Fruit fly (Drosophila melanogaster): ENCODE measurements around the gene Elp3.

Elp3 gene

DNA sequence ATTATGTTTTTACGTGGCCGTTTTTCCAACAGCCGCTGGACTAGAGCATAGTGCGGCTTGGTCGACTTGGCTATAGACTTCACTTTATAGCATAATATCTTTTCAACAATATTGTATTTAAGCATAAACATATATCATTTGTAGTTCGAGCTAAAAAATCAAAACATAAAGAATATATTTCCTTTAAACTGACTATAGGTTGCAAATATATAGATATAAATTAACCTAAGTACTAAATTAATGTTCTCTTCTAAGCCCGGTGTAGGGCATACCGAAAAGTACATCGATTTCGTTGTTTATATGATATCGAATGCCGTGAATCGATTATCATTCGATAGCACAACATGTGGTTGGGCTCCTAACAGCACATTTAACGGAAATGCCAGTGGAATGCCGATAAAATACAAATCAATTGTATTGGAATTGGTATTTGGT lies 4.1 kb downstream of the Elp3 start, which contains the start of gene MFS18:
Gene MFS18, minus strand, starts transcription at position 54 of the 435 bp plus-strand sequence.
- TF ChIP-seq CG7101 (tag; optimal IDR thresholded peaks at IDR 0.05) (peak; percentile 94), CG7045 (GFP tag; optimal IDR thresholded peaks at IDR 0.05) (peak; percentile 81), toe (GFP tag; optimal IDR thresholded peaks at IDR 0.05) (no peak), pad (GFP tag; optimal IDR thresholded peaks at IDR 0.05) (peak; percentile 76), CG11617 (GFP tag; optimal IDR thresholded peaks at IDR 0.05) (peak; percentile 90), bab1 (GFP tag; optimal IDR thresholded peaks at IDR 0.05) (peak; percentile 96), CG14711 (tag; optimal IDR thresholded peaks at IDR 0.05) (peak; percentile 97), Crg-1 (GFP tag; optimal IDR thresholded peaks at IDR 0.05) (peak; percentile 57), CG33017 (tag; optimal IDR thresholded peaks at IDR 0.05) (peak; percentile 93), Hr96 (GFP tag; optimal IDR thresholded peaks at IDR 0.05) (no peak), ovo (GFP tag; optimal IDR thresholded peaks at IDR 0.05) (peak; percentile 77), CG1620 (GFP tag; optimal IDR thresholded peaks at IDR 0.05) (peak; percentile 58), Clk (GFP tag; optimal IDR thresholded peaks at IDR 0.05) (peak; percentile 58), cnc (optimal IDR thresholded peaks at IDR 0.05) (no peak), CG12768 (GFP tag; optimal IDR thresholded peaks at IDR 0.05) (peak; percentile 95), tj (GFP tag; optimal IDR thresholded peaks at IDR 0.05) (peak; percentile 63), Mnt (GFP tag; optimal IDR thresholded peaks at IDR 0.05) (peak; percentile 91), CG5204 (GFP tag; optimal IDR thresholded peaks at IDR 0.05) (no peak), kay (GFP tag; ENCODE audit: borderline replicate concordance) (no peak), cic (GFP tag; optimal IDR thresholded peaks at IDR 0.05) (peak; percentile 54)

DNA sequence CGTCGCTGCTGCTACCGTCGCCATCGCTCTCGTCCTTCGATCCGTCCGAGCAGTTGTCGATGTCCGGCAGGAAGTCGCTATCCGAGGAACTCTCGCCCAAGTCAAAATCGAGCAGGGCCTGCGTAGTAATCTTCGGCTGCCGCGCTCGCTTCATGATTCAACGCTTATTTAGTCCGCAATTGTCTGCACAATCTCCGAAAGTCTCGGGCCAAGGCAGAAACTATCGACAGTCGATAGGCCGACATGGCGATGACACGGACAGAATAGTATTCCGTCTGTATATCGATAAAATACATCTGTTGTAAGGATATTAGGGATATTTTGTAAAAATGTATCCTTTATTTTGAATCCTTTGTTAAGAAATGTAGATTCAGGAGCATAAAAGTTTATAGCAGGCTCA lies 8.3 kb downstream of the Elp3 start, which contains the start of gene CG15439:
Gene CG15439, minus strand, starts transcription at position 241 of the 400 bp plus-strand sequence.
- no peak for TF ChIP-seq cnc (optimal IDR thresholded peaks at IDR 0.05)
- TF ChIP-seq Clk (GFP tag; optimal IDR thresholded peaks at IDR 0.05), result no peak
- no peak for TF ChIP-seq kay (GFP tag; ENCODE audit: borderline replicate concordance)

DNA sequence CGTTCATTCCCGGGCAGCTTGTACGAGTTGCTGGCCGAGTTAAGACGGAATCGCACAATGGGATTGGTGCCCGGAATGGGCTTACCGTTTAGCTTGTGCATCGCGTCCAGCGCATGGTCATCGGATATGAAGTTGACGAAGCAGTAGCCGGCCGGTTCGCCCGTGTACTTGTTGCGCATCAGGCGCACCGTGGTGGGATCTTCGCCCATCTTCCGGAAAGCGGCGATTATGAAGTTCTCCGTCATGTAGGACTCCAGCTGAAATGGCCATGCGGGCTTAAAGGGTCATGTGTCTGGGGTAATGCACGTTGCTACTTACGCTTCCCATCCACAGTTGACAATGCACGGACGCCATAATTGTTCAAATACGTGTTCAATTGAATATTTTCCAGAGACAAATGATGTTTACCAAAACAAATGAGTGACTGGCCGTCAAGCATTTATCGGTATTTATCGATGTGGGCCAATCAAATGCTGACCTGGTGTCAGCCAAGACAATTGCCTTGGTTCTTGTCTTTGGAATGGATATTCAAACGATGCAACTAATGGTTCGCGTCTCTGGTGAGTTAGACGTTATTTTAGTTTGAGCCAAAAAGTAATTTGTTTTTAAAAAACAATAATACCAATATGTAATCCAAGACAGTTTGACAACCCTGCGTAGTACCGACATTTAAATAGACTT lies 9.6 kb downstream of the Elp3 start, which contains the start of the genes Secp43 and ND-B8:
Gene Secp43, minus strand, starts transcription at position 445 of the 681 bp plus-strand sequence.
Gene ND-B8, plus strand, starts transcription at position 618 of the 681 bp plus-strand sequence.
- TF ChIP-seq CG7101 (tag; optimal IDR thresholded peaks at IDR 0.05), result peak; percentile 34
- peak; percentile 40 for TF ChIP-seq CG14711 (tag; optimal IDR thresholded peaks at IDR 0.05)
- peak; percentile 54 for TF ChIP-seq bab1 (GFP tag; optimal IDR thresholded peaks at IDR 0.05)
- no peak for TF ChIP-seq Hr96 (GFP tag; optimal IDR thresholded peaks at IDR 0.05)
- peak; percentile 32 for TF ChIP-seq Crg-1 (GFP tag; optimal IDR thresholded peaks at IDR 0.05)
- TF ChIP-seq kay (GFP tag; ENCODE audit: borderline replicate concordance), result no peak
- peak; percentile 13 for TF ChIP-seq Mnt (GFP tag; optimal IDR thresholded peaks at IDR 0.05)

DNA sequence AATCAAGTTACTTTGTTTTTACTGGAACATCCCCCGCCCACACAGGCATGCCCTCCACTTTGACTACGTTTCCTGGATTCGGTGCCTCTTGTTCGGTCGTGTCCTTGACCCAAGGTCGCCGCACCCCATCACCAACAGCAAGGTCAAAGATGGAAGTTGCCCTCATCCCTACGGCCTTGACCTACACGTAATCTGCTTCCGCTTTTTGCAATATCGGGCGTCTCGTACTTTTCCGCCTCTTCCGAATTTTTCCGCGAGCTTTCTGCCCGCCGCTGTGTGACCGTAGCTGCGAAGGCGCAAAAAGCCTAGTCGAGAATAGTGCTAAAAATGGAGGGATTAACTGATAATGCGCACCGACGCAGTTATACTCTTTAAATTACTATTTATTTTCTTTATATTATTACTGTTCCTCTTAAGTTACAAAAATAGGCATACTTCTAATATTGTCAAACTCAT lies 12.0 kb downstream of the Elp3 start, which contains the start of gene Gs1l:
Gene Gs1l, minus strand, starts transcription at position 269 of the 456 bp plus-strand sequence.
- no peak for TF ChIP-seq Clk (GFP tag; optimal IDR thresholded peaks at IDR 0.05)
- TF ChIP-seq Crg-1 (GFP tag; optimal IDR thresholded peaks at IDR 0.05), result no peak
- TF ChIP-seq Hr96 (GFP tag; optimal IDR thresholded peaks at IDR 0.05), result no peak
- TF ChIP-seq CG14711 (tag; optimal IDR thresholded peaks at IDR 0.05), result peak; percentile 13
- TF ChIP-seq cic (GFP tag; optimal IDR thresholded peaks at IDR 0.05), result peak; percentile 47
- no peak for TF ChIP-seq CG1620 (GFP tag; optimal IDR thresholded peaks at IDR 0.05)
- peak; percentile 36 for TF ChIP-seq Mnt (GFP tag; optimal IDR thresholded peaks at IDR 0.05)
- peak; percentile 3 for TF ChIP-seq tj (GFP tag; optimal IDR thresholded peaks at IDR 0.05)
- TF ChIP-seq CG5204 (GFP tag; optimal IDR thresholded peaks at IDR 0.05), result no peak
- TF ChIP-seq CG7045 (GFP tag; optimal IDR thresholded peaks at IDR 0.05), result no peak
- TF ChIP-seq pad (GFP tag; optimal IDR thresholded peaks at IDR 0.05), result peak; percentile 17
- TF ChIP-seq CG12768 (GFP tag; optimal IDR thresholded peaks at IDR 0.05), result peak; percentile 29
- TF ChIP-seq CG11617 (GFP tag; optimal IDR thresholded peaks at IDR 0.05), result peak; percentile 14
- peak; percentile 35 for TF ChIP-seq CG7101 (tag; optimal IDR thresholded peaks at IDR 0.05)
- TF ChIP-seq cnc (optimal IDR thresholded peaks at IDR 0.05), result no peak
- peak; percentile 30 for TF ChIP-seq CG33017 (tag; optimal IDR thresholded peaks at IDR 0.05)
- peak; percentile 19 for TF ChIP-seq bab1 (GFP tag; optimal IDR thresholded peaks at IDR 0.05)
- no peak for TF ChIP-seq kay (GFP tag; ENCODE audit: borderline replicate concordance)
- no peak for TF ChIP-seq ovo (GFP tag; optimal IDR thresholded peaks at IDR 0.05)
- no peak for TF ChIP-seq toe (GFP tag; optimal IDR thresholded peaks at IDR 0.05)

DNA sequence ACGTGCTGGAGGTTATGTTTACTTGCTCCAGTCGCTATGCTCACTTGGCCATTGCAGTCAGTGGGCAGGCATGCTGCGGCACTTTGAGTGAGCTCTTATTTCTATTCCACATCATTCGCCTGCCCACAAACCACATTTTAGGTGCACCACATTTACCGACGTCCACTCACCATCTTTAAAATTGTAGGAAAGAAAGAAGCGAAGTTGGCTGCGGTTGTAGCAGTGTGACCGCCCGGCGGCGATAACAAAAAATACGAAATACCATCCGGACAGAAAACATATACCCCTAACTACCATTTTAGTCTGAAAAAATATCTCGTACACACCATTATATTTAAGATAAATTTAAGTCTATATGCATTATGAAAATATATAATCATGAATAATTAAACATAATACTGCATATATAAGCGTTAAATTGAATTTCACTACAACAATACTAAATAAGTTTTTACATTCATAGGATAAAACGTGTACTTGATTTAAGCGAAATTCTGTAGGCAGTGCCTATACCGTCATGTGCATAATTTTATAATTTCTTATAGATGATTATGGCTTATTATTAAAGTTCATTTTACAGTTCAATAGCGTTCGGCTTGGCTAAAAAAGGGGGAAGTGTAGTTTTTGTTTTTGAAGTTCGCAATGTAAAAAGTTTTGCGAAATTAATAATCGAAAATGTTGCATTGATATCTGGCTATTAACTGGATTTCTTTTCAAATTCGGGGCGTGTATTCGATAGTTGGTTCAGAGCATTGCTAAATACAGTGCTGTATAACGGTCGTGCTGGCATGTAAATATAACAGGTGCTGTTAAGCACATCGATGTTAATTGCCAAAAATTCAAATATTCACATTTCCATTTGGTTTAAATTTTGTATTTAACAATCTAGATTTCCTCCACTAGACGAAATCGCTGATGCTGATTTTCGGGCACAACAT lies 13.9 kb downstream of the Elp3 start, which contains the start of gene RpL27A:
Gene RpL27A, minus strand, starts transcription at position 246 of the 938 bp plus-strand sequence.
- TF ChIP-seq Hr96 (GFP tag; optimal IDR thresholded peaks at IDR 0.05) (peak; percentile 77), ovo (GFP tag; optimal IDR thresholded peaks at IDR 0.05) (peak; percentile 72), CG1620 (GFP tag; optimal IDR thresholded peaks at IDR 0.05) (peak; percentile 68), CG14711 (tag; optimal IDR thresholded peaks at IDR 0.05) (peak; percentile 53), kay (GFP tag; ENCODE audit: borderline replicate concordance) (no peak), pad (GFP tag; optimal IDR thresholded peaks at IDR 0.05) (peak; percentile 51), CG12768 (GFP tag; optimal IDR thresholded peaks at IDR 0.05) (peak; percentile 60), CG7045 (GFP tag; optimal IDR thresholded peaks at IDR 0.05) (peak; percentile 74), cnc (optimal IDR thresholded peaks at IDR 0.05) (no peak), tj (GFP tag; optimal IDR thresholded peaks at IDR 0.05) (peak; percentile 54), Mnt (GFP tag; optimal IDR thresholded peaks at IDR 0.05) (peak; percentile 93), bab1 (GFP tag; optimal IDR thresholded peaks at IDR 0.05) (peak; percentile 81), cic (GFP tag; optimal IDR thresholded peaks at IDR 0.05) (peak; percentile 65), CG11617 (GFP tag; optimal IDR thresholded peaks at IDR 0.05) (peak; percentile 88), CG33017 (tag; optimal IDR thresholded peaks at IDR 0.05) (peak; percentile 61), CG5204 (GFP tag; optimal IDR thresholded peaks at IDR 0.05) (no peak), toe (GFP tag; optimal IDR thresholded peaks at IDR 0.05) (peak; percentile 68), Crg-1 (GFP tag; optimal IDR thresholded peaks at IDR 0.05) (peak; percentile 70), CG7101 (tag; optimal IDR thresholded peaks at IDR 0.05) (peak; percentile 85), Clk (GFP tag; optimal IDR thresholded peaks at IDR 0.05) (peak; percentile 30)
